Worm (Caenorhabditis elegans): ENCODE measurements around the gene cyp-25A2.

DNA sequence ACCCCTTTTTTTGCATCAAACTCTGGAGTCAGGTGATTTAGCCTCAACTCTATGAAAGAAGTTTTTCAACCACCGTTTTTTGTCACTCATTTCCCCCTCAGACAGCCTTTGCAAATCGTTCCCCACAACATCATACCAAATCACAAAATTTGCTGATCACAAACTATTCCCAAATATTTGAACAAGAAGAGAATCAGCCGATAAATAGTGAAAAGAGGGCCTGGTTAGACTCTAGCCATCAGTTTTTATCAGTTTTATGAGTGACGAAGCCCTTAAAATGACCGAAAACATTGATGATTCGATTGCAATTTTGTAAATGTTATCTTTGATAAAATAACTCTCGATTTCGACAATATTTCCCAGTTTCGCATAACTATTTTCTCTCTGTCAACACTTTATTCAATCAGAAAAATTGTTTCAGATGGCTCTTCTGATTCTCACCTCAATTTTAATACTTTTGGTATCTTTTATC is at the start of gene cyp-25A2:
- TF ChIP-seq ama-1 (optimal IDR thresholded peaks at IDR 0.05), result no peak
- no peak for TF ChIP-seq flt-1 (GFP tag; IDR thresholded peaks at IDR 0.05)
- no peak for TF ChIP-seq ceh-36 (tag; optimal IDR thresholded peaks at IDR 0.05)
- TF ChIP-seq ets-7 (tag; optimal IDR thresholded peaks at IDR 0.05), result no peak
- no peak for TF ChIP-seq aly-1 (tag; optimal IDR thresholded peaks at IDR 0.05)
- no peak for TF ChIP-seq tra-4 (tag; optimal IDR thresholded peaks at IDR 0.05)
